Fruit fly (Drosophila melanogaster): ENCODE results near the gene Nup205.

Nup205 gene

dm6 chrX:19851095-19851988 is 672 bp upstream of the Nup205 start:
- TF ChIP-seq Deaf1 (tag; optimal IDR thresholded peaks at IDR 0.05) (peak; percentile 5), knrl (GFP tag; IDR thresholded peaks at IDR 0.05; ENCODE audit: partially characterized antibody) (no peak), CG15514 (GFP tag; optimal IDR thresholded peaks at IDR 0.05) (no peak), CG2120 (GFP tag; optimal IDR thresholded peaks at IDR 0.05) (no peak), Sox100B (GFP tag; optimal IDR thresholded peaks at IDR 0.05) (no peak), maf-S (GFP tag; optimal IDR thresholded peaks at IDR 0.05) (no peak), fd64A (GFP tag; optimal IDR thresholded peaks at IDR 0.05) (no peak), CG4617 (GFP tag; optimal IDR thresholded peaks at IDR 0.05; ENCODE audit: borderline replicate concordance) (no peak), HmgZ (tag; optimal IDR thresholded peaks at IDR 0.05) (no peak), CG3726 (GFP tag; IDR thresholded peaks at IDR 0.05) (no peak), nmo (GFP tag; optimal IDR thresholded peaks at IDR 0.05) (no peak), onecut (GFP tag; IDR thresholded peaks at IDR 0.05) (no peak), ERR (GFP tag; optimal IDR thresholded peaks at IDR 0.05) (no peak), bcd (GFP tag; optimal IDR thresholded peaks at IDR 0.05) (no peak), schlank (tag; optimal IDR thresholded peaks at IDR 0.05) (no peak), CG17186 (GFP tag; optimal IDR thresholded peaks at IDR 0.05) (no peak), CG3163 (GFP tag; optimal IDR thresholded peaks at IDR 0.05) (no peak), CG9797 (GFP tag; optimal IDR thresholded peaks at IDR 0.05) (no peak), Side (GFP tag; optimal IDR thresholded peaks at IDR 0.05) (no peak), HHEX (GFP tag; optimal IDR thresholded peaks at IDR 0.05) (no peak), tna (GFP tag; IDR thresholded peaks at IDR 0.05; ENCODE audit: partially characterized antibody) (no peak), CG3065 (GFP tag; optimal IDR thresholded peaks at IDR 0.05) (no peak), CG10209 (GFP tag; optimal IDR thresholded peaks at IDR 0.05) (no peak), pfk (GFP tag; optimal IDR thresholded peaks at IDR 0.05) (no peak), CG13624 (GFP tag; optimal IDR thresholded peaks at IDR 0.05) (no peak), CG11085 (GFP tag; IDR thresholded peaks at IDR 0.05) (no peak), CG34224 (GFP tag; IDR thresholded peaks at IDR 0.05; ENCODE audit: partially characterized antibody) (no peak), trem (tag; optimal IDR thresholded peaks at IDR 0.05) (no peak), stwl (tag; optimal IDR thresholded peaks at IDR 0.05) (no peak), Med (GFP tag) (peak; percentile 1), fd3F (GFP tag; optimal IDR thresholded peaks at IDR 0.05) (no peak), Hmr (GFP tag; optimal IDR thresholded peaks at IDR 0.05) (no peak), sr (GFP tag; IDR thresholded peaks at IDR 0.05) (peak; percentile 96), pita (GFP tag; optimal IDR thresholded peaks at IDR 0.05) (no peak), CG7745 (tag; optimal IDR thresholded peaks at IDR 0.05) (no peak), Tbp (GFP tag; optimal IDR thresholded peaks at IDR 0.05) (no peak), Hmx (GFP tag; optimal IDR thresholded peaks at IDR 0.05) (no peak), ken (GFP tag; IDR thresholded peaks at IDR 0.05) (0 out of 3 replicates have a peak, but pooled peaks have one; percentile 47), sqz (GFP tag; optimal IDR thresholded peaks at IDR 0.05) (peak; percentile 57), stc (GFP tag; IDR thresholded peaks at IDR 0.05) (no peak), D (optimal IDR thresholded peaks at IDR 0.05) (peak; percentile 21), D (GFP tag; optimal IDR thresholded peaks at IDR 0.05) (no peak), HLHmδ (GFP tag; optimal IDR thresholded peaks at IDR 0.05) (no peak), CG10274 (GFP tag; optimal IDR thresholded peaks at IDR 0.05) (no peak), CHES-1-like (GFP tag; optimal IDR thresholded peaks at IDR 0.05) (no peak), Adf1 (GFP tag; IDR thresholded peaks at IDR 0.05) (no peak), CG4707 (GFP tag; optimal IDR thresholded peaks at IDR 0.05) (no peak), luna (GFP tag; optimal IDR thresholded peaks at IDR 0.05) (no peak), z (GFP tag; IDR thresholded peaks at IDR 0.05) (no peak), CTCF (GFP tag; optimal IDR thresholded peaks at IDR 0.05) (peak; percentile 70)

All from whole organism, embryonic.